Worm (Caenorhabditis elegans): ENCODE measurements around the gene K09F5.1.

DNA sequence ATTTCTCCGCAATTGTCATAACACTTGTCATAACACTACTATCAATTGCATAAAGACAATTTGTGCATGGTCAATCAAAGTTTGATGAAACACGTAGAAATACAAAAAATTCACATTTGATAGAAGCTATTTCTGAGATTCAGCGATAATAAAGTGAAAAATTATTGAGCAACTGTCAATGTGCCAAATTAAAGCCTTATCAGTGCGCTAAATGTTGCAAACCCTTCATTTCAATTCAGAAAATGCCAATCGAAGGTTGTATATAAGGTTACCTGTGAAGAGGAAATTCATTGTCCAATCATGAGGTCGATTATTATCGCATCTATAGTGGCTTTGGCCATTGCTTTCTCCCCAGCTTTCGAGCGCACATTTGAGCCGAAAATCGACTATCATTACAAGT is 11.9 kb upstream of the K09F5.1 start, which contains the start of gene vit-1:
- no peak for TF ChIP-seq hlh-13 (GFP tag; optimal IDR thresholded peaks at IDR 0.05)
- no peak for TF ChIP-seq ceh-48 (tag; optimal IDR thresholded peaks at IDR 0.05)
- no peak for TF ChIP-seq ttx-3 (tag; optimal IDR thresholded peaks at IDR 0.05)
- no peak for TF ChIP-seq ceh-24 (tag; optimal IDR thresholded peaks at IDR 0.05)
- TF ChIP-seq elt-2 (tag; optimal IDR thresholded peaks at IDR 0.05): no peak
- no peak for TF ChIP-seq nfya-1 (tag; optimal IDR thresholded peaks at IDR 0.05)
- TF ChIP-seq tbx-7 (tag; optimal IDR thresholded peaks at IDR 0.05): no peak
- no peak for TF ChIP-seq pat-9 (tag; optimal IDR thresholded peaks at IDR 0.05)
- TF ChIP-seq ceh-30 (tag; optimal IDR thresholded peaks at IDR 0.05): no peak

Measured in whole organism, late embryonic.